Fruit fly (Drosophila melanogaster) whole organism, prepupa: Measurements from ENCODE around the gene CG3430.
A peak's percentile ranks its signal among the peaks of the same experiment; 100 is the strongest.

ENCODE experiments used
- CG11762 ChIP-seq: fragments of 200-800 bp; sonication (Bioruptor generic); optimal IDR thresholded peaks from 3 replicates; lab custom pipeline; 2016; ENCODE audit warnings: missing biosample characterization, missing genetic modification characterization; ENCODE audit not compliant: insufficient read depth
- CG3919 ChIP-seq: fragments of 200-800 bp; sonication (Bioruptor generic); optimal IDR thresholded peaks from 3 replicates; lab custom pipeline; 2016; ENCODE audit warnings: missing biosample characterization, missing genetic modification characterization
- CG6792 ChIP-seq: fragments of 200-800 bp; sonication (Bioruptor generic); optimal IDR thresholded peaks from 3 replicates; lab custom pipeline; 2016; ENCODE audit warnings: missing biosample characterization, missing genetic modification characterization
- CG6854 ChIP-seq: fragments of 200-800 bp; sonication (Bioruptor generic); optimal IDR thresholded peaks from 2 replicates; lab custom pipeline; 2017; ENCODE audit warnings: missing biosample characterization, mild to moderate bottlenecking, missing genetic modification characterization
- Eip78C ChIP-seq: fragments of 200-800 bp; sonication (Bioruptor generic); peaks from one replicate; lab custom pipeline; 2016; ENCODE audit warnings: missing biosample characterization, missing genetic modification characterization
- Gug ChIP-seq: fragments of 200-800 bp; sonication (Bioruptor generic); IDR thresholded peaks from 2 replicates; pipeline ENCODE4 v1.3.6; 2022; ENCODE audit warnings: missing biosample characterization, missing genetic modification characterization
- Hr39 ChIP-seq: fragments of 200-800 bp; sonication (Bioruptor generic); optimal IDR thresholded peaks from 2 replicates; lab custom pipeline; 2016; ENCODE audit warnings: missing biosample characterization, missing genetic modification characterization
- Lpt ChIP-seq: fragments of 200-800 bp; sonication (Bioruptor generic); optimal IDR thresholded peaks from 3 replicates; lab custom pipeline; 2016; ENCODE audit warnings: missing biosample characterization, missing genetic modification characterization
- OdsH ChIP-seq: fragments of 200-800 bp; sonication (Bioruptor generic); optimal IDR thresholded peaks from 3 replicates; lab custom pipeline; 2016; ENCODE audit warnings: missing biosample characterization, missing genetic modification characterization
- Sox14 ChIP-seq: fragments of 200-800 bp; sonication (Bioruptor generic); optimal IDR thresholded peaks from 3 replicates; lab custom pipeline; 2016; ENCODE audit warnings: missing biosample characterization, missing genetic modification characterization
- lz ChIP-seq: fragments of 200-800 bp; sonication (Bioruptor generic); optimal IDR thresholded peaks from 3 replicates; lab custom pipeline; 2016; ENCODE audit warnings: missing biosample characterization, missing genetic modification characterization
- pdm3 ChIP-seq: fragments of 200-800 bp; sonication (Bioruptor generic); optimal IDR thresholded peaks from 3 replicates; lab custom pipeline; 2016; ENCODE audit warnings: missing biosample characterization, missing genetic modification characterization
- salr ChIP-seq, 2 experiments: fragments of 200-800 bp; sonication (Bioruptor generic); optimal IDR thresholded peaks; 3 replicates each; lab custom pipeline; 2016 to 2018; ENCODE audit warnings: missing biosample characterization in 2 of 2, missing genetic modification characterization in 2 of 2, mild to moderate bottlenecking in 1 of 2

dm6 chr2L:6956725-6957124, at the start of gene CG3430, which contains the start of gene CG13775:
- TF ChIP-seq CG3919 (no peak), Hr39 (GFP tag; lab: Kevin White, UChicago) (no peak), Lpt (GFP tag; lab: Kevin White, UChicago) (no peak), CG6792 (GFP tag; lab: Kevin White, UChicago) (no peak), lz (GFP tag; lab: Kevin White, UChicago) (no peak), Eip78C (GFP tag; lab: Kevin White, UChicago) (no peak), Sox14 (no peak), CG6854 (GFP tag; lab: Kevin White, UChicago) (peak; percentile 35), CG11762 (GFP tag; lab: Kevin White, UChicago) (no peak), OdsH (GFP tag; lab: Kevin White, UChicago) (no peak), Gug (no peak), pdm3 (no peak), salr (GFP tag; optimal IDR thresholded peaks at IDR 0.05; lab: Kevin White, UChicago) (no peak)
